Worm (Caenorhabditis elegans): ENCODE data around the gene W01B6.8.

The W01B6.8 gene

DNA sequence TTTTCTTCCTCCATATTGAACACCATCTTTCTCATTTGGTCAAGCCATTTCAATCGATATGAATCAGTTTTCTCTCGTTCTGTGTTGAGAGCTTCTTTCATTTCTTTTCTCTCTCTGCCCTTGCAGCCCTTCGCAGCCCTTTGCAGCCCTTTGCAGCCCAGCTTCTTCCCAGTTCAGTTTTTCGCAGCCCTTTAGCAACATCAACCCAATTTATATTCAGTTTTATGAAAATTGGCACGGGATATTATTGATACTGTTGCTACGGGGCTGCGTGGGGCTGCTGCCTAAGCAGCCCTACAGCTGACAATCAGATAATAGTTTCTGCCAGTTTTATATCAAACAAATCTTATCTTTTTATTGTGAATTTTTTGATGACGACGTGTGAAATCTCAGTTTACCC lies 47.2 kb downstream of the W01B6.8 start, which contains the start of gene F44D12.10:
TSS of gene F44D12.10 (minus strand) at position 101 of the 400 bp plus-strand sequence.
- TF ChIP-seq pha-4 (tag; optimal IDR thresholded peaks at IDR 0.05) (no peak), tbx-8 (GFP tag; optimal IDR thresholded peaks at IDR 0.05) (no peak)

Measured in whole organism, mixed stage, embryonic.